Fruit fly (Drosophila melanogaster) whole organism, wandering third instar larva: ENCODE data around the gene CG17996.

ENCODE experiments used
- Dfd ChIP-seq: fragments of >200 bp; optimal IDR thresholded peaks from 2 replicates; lab custom pipeline; 2017; ENCODE audit warnings: missing biosample characterization, missing genetic modification characterization
- HLH106 ChIP-seq: fragments of 200-800 bp; optimal IDR thresholded peaks from 3 replicates; lab custom pipeline; 2019; ENCODE audit warnings: missing biosample characterization, mild to moderate bottlenecking, missing genetic modification characterization, moderate library complexity
- Hr78 ChIP-seq: fragments of >200 bp; optimal IDR thresholded peaks from 2 replicates; lab custom pipeline; 2017; ENCODE audit warnings: missing biosample characterization, missing genetic modification characterization
- Myc ChIP-seq: fragments of >200 bp; optimal IDR thresholded peaks from 2 replicates; lab custom pipeline; 2017
- N ChIP-seq: fragments of >200 bp; optimal IDR thresholded peaks from 2 replicates; lab custom pipeline; 2018; ENCODE audit warnings: missing biosample characterization, missing external identifiers, missing genetic modification characterization
- Sp1 ChIP-seq: fragments of 200-800 bp; sonication (Bioruptor generic); optimal IDR thresholded peaks from 3 replicates; lab custom pipeline; 2019; ENCODE audit warnings: missing biosample characterization, mild to moderate bottlenecking, missing genetic modification characterization, moderate library complexity
- Vsx2 ChIP-seq: fragments of 200-300, 225-300 bp; sonication (Bioruptor generic); optimal IDR thresholded peaks from 2 replicates; lab custom pipeline; 2018; ENCODE audit warnings: missing biosample characterization, missing genetic modification characterization; ENCODE audit not compliant: partially characterized antibody
- br ChIP-seq: fragments of 200-800 bp; sonication (Bioruptor generic); optimal IDR thresholded peaks from 2 replicates; lab custom pipeline; 2016; ENCODE audit warnings: missing biosample characterization, missing genetic modification characterization
- dl ChIP-seq, 2 experiments: fragments of 175-275, 200-275 bp in 1 of 2; fragments of 200-275 bp in 1 of 2; sonication (Bioruptor generic); optimal IDR thresholded peaks; lab custom pipeline; 2018; ENCODE audit warnings: mild to moderate bottlenecking in 2 of 2, missing biosample characterization in 2 of 2, missing genetic modification characterization in 2 of 2, moderate library complexity in 2 of 2; ENCODE audit not compliant: partially characterized antibody in 2 of 2, insufficient read depth in 1 of 2
- ey ChIP-seq: fragments of 200-800 bp; sonication (Bioruptor generic); optimal IDR thresholded peaks from 2 replicates; lab custom pipeline; 2016; ENCODE audit warnings: missing biosample characterization, missing genetic modification characterization
- jim ChIP-seq: fragments of 175-275, 200-325 bp; sonication (Bioruptor generic); optimal IDR thresholded peaks from 2 replicates; lab custom pipeline; 2016; ENCODE audit warnings: missing biosample characterization, mild to moderate bottlenecking, missing genetic modification characterization
- lola ChIP-seq: fragments of >200 bp; optimal IDR thresholded peaks from 2 replicates; lab custom pipeline; 2017; ENCODE audit warnings: missing biosample characterization, missing genetic modification characterization
- sage ChIP-seq: fragments of 200-800 bp; sonication (Bioruptor generic); optimal IDR thresholded peaks from 2 replicates; lab custom pipeline; 2016; ENCODE audit warnings: missing biosample characterization, mild to moderate bottlenecking, missing genetic modification characterization
- sv ChIP-seq: fragments of 200-800 bp; sonication (Bioruptor generic); optimal IDR thresholded peaks from 3 replicates; lab custom pipeline; 2016; ENCODE audit warnings: missing biosample characterization, missing genetic modification characterization

dm6 chr2L:16747145-16747544, 16.3 kb upstream of the CG17996 start:
- no peak for TF ChIP-seq sv
- TF ChIP-seq sage (GFP tag; lab: Kevin White, UChicago): no peak
- TF ChIP-seq HLH106 (tag; lab: Kevin White, UChicago): no peak
- TF ChIP-seq Myc: no peak
- no peak for TF ChIP-seq dl (GFP tag; optimal IDR thresholded peaks at IDR 0.05; lab: Kevin White, UChicago; ENCODE audit: insufficient read depth in 1 of 2, partially characterized antibody in 2 of 2)
- TF ChIP-seq Sp1 (GFP tag; lab: Kevin White, UChicago): no peak
- TF ChIP-seq br: no peak
- no peak for TF ChIP-seq Dfd
- no peak for TF ChIP-seq Hr78 (GFP tag; lab: Kevin White, UChicago)
- TF ChIP-seq ey (GFP tag; lab: Kevin White, UChicago): no peak
- no peak for TF ChIP-seq lola (GFP tag; lab: Kevin White, UChicago)
- no peak for TF ChIP-seq N (GFP tag; lab: Kevin White, UChicago)
- TF ChIP-seq jim: no peak
- no peak for TF ChIP-seq Vsx2 (GFP tag; lab: Kevin White, UChicago)
